Fruit fly (Drosophila melanogaster): ENCODE results near the gene Ldaf1.
A peak's percentile ranks its signal among the peaks of the same experiment; 100 is the strongest.

Ldaf1 gene

dm6 chrX:1861620-1862184 lies 40.0 kb downstream of the Ldaf1 start, which contains the start of gene deltaCOP (continued):
- TF ChIP-seq CG6854 (GFP tag; optimal IDR thresholded peaks at IDR 0.05), result peak; percentile 16
- TF ChIP-seq Ets96B (tag; optimal IDR thresholded peaks at IDR 0.05), result peak; percentile 72
- peak; percentile 84 for TF ChIP-seq Sox15 (GFP tag; optimal IDR thresholded peaks at IDR 0.05)
- peak; percentile 87 for TF ChIP-seq CG32006 (GFP tag; optimal IDR thresholded peaks at IDR 0.05)
- peak; percentile 82 for TF ChIP-seq CG6163 (GFP tag; IDR thresholded peaks at IDR 0.05)
- TF ChIP-seq CG11902 (GFP tag; optimal IDR thresholded peaks at IDR 0.05), result no peak
- no peak for TF ChIP-seq Blimp-1 (GFP tag; optimal IDR thresholded peaks at IDR 0.05)
- TF ChIP-seq Eip93F (GFP tag; optimal IDR thresholded peaks at IDR 0.05), result no peak

DNA sequence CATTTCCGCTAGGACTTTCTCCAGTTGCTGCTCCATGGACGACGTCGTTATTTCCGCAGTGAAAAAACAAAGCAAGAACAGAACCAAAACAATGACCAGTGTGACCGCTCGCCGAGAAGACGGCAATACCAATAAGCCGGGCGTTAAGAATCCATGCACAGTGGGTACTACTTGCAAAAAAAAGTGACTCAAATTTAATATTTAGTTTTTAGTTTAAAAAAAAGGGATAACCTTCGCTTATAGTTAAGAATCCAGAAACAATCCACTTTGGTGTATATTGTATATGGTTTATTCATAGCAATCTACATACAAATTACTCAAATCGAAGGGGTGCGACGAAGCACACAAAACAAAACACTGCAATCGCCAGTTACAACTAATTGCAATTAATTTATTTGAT lies 42.8 kb downstream of the Ldaf1 start, which contains the start of gene Lamtor5:
Gene Lamtor5 (minus strand): TSS at position 105 of the 400 bp plus-strand sequence.
- TF ChIP-seq acj6 (GFP tag; optimal IDR thresholded peaks at IDR 0.05) (peak; percentile 49), fkh (GFP tag; optimal IDR thresholded peaks at IDR 0.05) (no peak), Met (GFP tag; optimal IDR thresholded peaks at IDR 0.05) (peak; percentile 54), salr (GFP tag; optimal IDR thresholded peaks at IDR 0.05) (no peak), net (GFP tag; optimal IDR thresholded peaks at IDR 0.05) (peak; percentile 44), CG6808 (GFP tag; optimal IDR thresholded peaks at IDR 0.05) (peak; percentile 7), CG7368 (GFP tag; optimal IDR thresholded peaks at IDR 0.05) (peak; percentile 52), Sox14 (GFP tag; optimal IDR thresholded peaks at IDR 0.05) (peak; percentile 82), dsx (GFP tag; optimal IDR thresholded peaks at IDR 0.05; ENCODE audit: poor library complexity, severe bottlenecking) (peak; percentile 23), CG4318 (GFP tag; optimal IDR thresholded peaks at IDR 0.05) (no peak), Hr39 (GFP tag; optimal IDR thresholded peaks at IDR 0.05) (peak; percentile 51), CG10631 (GFP tag; optimal IDR thresholded peaks at IDR 0.05) (peak; percentile 48), CG3032 (tag; optimal IDR thresholded peaks at IDR 0.05) (peak; percentile 37), CG8632 (GFP tag; optimal IDR thresholded peaks at IDR 0.05) (peak; percentile 36), CG6276 (GFP tag; optimal IDR thresholded peaks at IDR 0.05) (no peak), topi (GFP tag; optimal IDR thresholded peaks at IDR 0.05) (peak; percentile 70), esn (GFP tag; optimal IDR thresholded peaks at IDR 0.05) (peak; percentile 63), eg (GFP tag; IDR thresholded peaks at IDR 0.05) (peak; percentile 42; the same call in 1 of the 3 replicates), CG6854 (GFP tag; optimal IDR thresholded peaks at IDR 0.05) (no peak), ss (GFP tag; optimal IDR thresholded peaks at IDR 0.05) (peak; percentile 3 to 39), lz (GFP tag; optimal IDR thresholded peaks at IDR 0.05) (peak; percentile 63), CG1621 (tag; optimal IDR thresholded peaks at IDR 0.05) (no peak), CG31627 (GFP tag; optimal IDR thresholded peaks at IDR 0.05) (peak; percentile 47), Ets96B (tag; optimal IDR thresholded peaks at IDR 0.05) (peak; percentile 36), CG11762 (GFP tag; optimal IDR thresholded peaks at IDR 0.05; ENCODE audit: insufficient read depth) (no peak), dac (GFP tag; optimal IDR thresholded peaks at IDR 0.05) (no peak), pdm3 (GFP tag; optimal IDR thresholded peaks at IDR 0.05) (peak; percentile 40), OdsH (GFP tag; optimal IDR thresholded peaks at IDR 0.05) (peak; percentile 34), Eip75B (GFP tag; optimal IDR thresholded peaks at IDR 0.05) (peak; percentile 64), Ets21C (GFP tag; optimal IDR thresholded peaks at IDR 0.05) (peak; percentile 6), CG6792 (GFP tag; optimal IDR thresholded peaks at IDR 0.05) (peak; percentile 24), CG8319 (GFP tag; optimal IDR thresholded peaks at IDR 0.05) (no peak), Blimp-1 (GFP tag; optimal IDR thresholded peaks at IDR 0.05) (peak; percentile 10), fd85E (GFP tag; optimal IDR thresholded peaks at IDR 0.05) (peak; percentile 5), cyc (GFP tag; optimal IDR thresholded peaks at IDR 0.05) (peak; percentile 14), CG6163 (GFP tag; IDR thresholded peaks at IDR 0.05) (peak; percentile 63), Hr38 (GFP tag; optimal IDR thresholded peaks at IDR 0.05) (no peak), CG32006 (GFP tag; optimal IDR thresholded peaks at IDR 0.05) (peak; percentile 37), fd59A (GFP tag; optimal IDR thresholded peaks at IDR 0.05) (peak; percentile 10), CG11294 (GFP tag; IDR thresholded peaks at IDR 0.05) (no peak), CG9139 (GFP tag; optimal IDR thresholded peaks at IDR 0.05) (no peak), Lpt (GFP tag; optimal IDR thresholded peaks at IDR 0.05) (no peak), CG8119 (GFP tag; IDR thresholded peaks at IDR 0.05) (peak; percentile 25; the same call in 1 of the 3 replicates), svp (GFP tag) (peak; percentile 83), Eip78C (GFP tag) (peak; percentile 72), CG10669 (GFP tag; optimal IDR thresholded peaks at IDR 0.05) (peak; percentile 39)
